Fruit fly (Drosophila melanogaster): ENCODE measurements around the gene Sem1.

dm6 chr2L:7071862-7072261 lies 8.1 kb downstream of the Sem1 start:
- peak; percentile 4 for TF ChIP-seq CG31627 (GFP tag; optimal IDR thresholded peaks at IDR 0.05)
- TF ChIP-seq acj6 (GFP tag; optimal IDR thresholded peaks at IDR 0.05): peak; percentile 59
- 0 out of 2 replicates have a peak, but pooled peaks have one; percentile 30 for TF ChIP-seq CG11294 (GFP tag; IDR thresholded peaks at IDR 0.05)
- no peak for TF ChIP-seq Blimp-1 (GFP tag; optimal IDR thresholded peaks at IDR 0.05)
- TF ChIP-seq Hr4 (GFP tag; optimal IDR thresholded peaks at IDR 0.05): peak; percentile 49
- TF ChIP-seq Lpt (GFP tag; optimal IDR thresholded peaks at IDR 0.05): peak; percentile 52
- peak; percentile 67 for TF ChIP-seq Eip75B (GFP tag; optimal IDR thresholded peaks at IDR 0.05)
- TF ChIP-seq vri (GFP tag; optimal IDR thresholded peaks at IDR 0.05): no peak
- peak; percentile 50; the same call in 1 of the 3 replicates for TF ChIP-seq CG8119 (GFP tag; IDR thresholded peaks at IDR 0.05)
